Worm (Caenorhabditis elegans) whole organism, L4 larva: ENCODE data around the gene D2089.8.

Experiments
- F44E2.7 ChIP-seq: fragments of 200-800 bp; sonication (Bioruptor generic); IDR thresholded peaks from 2 replicates; pipeline ENCODE4 v2.1.2; 2022; ENCODE audit warnings: missing genetic modification characterization, missing compliant biosample characterization
- R02D3.7 ChIP-seq: fragments of 150-350 bp; sonication (generic microtip); optimal IDR thresholded peaks from 3 replicates; lab custom pipeline; 2014; ENCODE audit warnings: missing biosample characterization, missing genetic modification characterization
- dpl-1 ChIP-seq: fragments of 150-350 bp; optimal IDR thresholded peaks from 2 replicates; lab custom pipeline; 2014; ENCODE audit warnings: missing biosample characterization, missing genetic modification reagents, missing genetic modification characterization
- hlh-11 ChIP-seq: fragments of 200-800 bp; sonication (Bioruptor generic); optimal IDR thresholded peaks from 2 replicates; lab custom pipeline; 2018; ENCODE audit warnings: mild to moderate bottlenecking, missing genetic modification characterization, missing compliant biosample characterization
- lin-13 ChIP-seq: fragments of 150-350 bp; optimal IDR thresholded peaks from 2 replicates; lab custom pipeline; 2014; ENCODE audit warnings: missing biosample characterization, missing genetic modification reagents, missing genetic modification characterization
- lin-39 ChIP-seq: fragments of 150-350 bp; optimal IDR thresholded peaks from 2 replicates; lab custom pipeline; 2014; ENCODE audit warnings: missing biosample characterization, missing genetic modification reagents, missing genetic modification characterization
- lsy-2 ChIP-seq, 2 experiments: fragments of 150-350 bp in 1 of 2; sonication (generic microtip) in 1 of 2; optimal IDR thresholded peaks; 2 replicates each; lab custom pipeline; 2014 to 2017; ENCODE audit warnings: missing biosample characterization in 2 of 2, missing genetic modification characterization in 2 of 2
- nhr-102 ChIP-seq: sonication (generic microtip); optimal IDR thresholded peaks from 2 replicates; lab custom pipeline; 2016; ENCODE audit warnings: mild to moderate bottlenecking, missing genetic modification characterization, moderate library complexity, missing compliant biosample characterization
- nhr-237 ChIP-seq: sonication (generic microtip); optimal IDR thresholded peaks from 2 replicates; lab custom pipeline; 2017; ENCODE audit warnings: missing biosample characterization, missing genetic modification characterization
- pha-4 ChIP-seq, 2 experiments: fragments of 150-350 bp in 1 of 2; fragments of 200-800 bp in 1 of 2; sonication (Bioruptor generic) in 1 of 2; IDR thresholded peaks in 1 of 2; optimal IDR thresholded peaks in 1 of 2; 2 replicates each; pipeline versions ENCODE4 v1.3.6 to Lab custom; 2014 to 2022; ENCODE audit warnings: missing genetic modification characterization in 2 of 2, missing genetic modification reagents in 2 of 2, missing biosample characterization in 1 of 2, missing compliant biosample characterization in 1 of 2
- tag-97 ChIP-seq: fragments of 200-800 bp; sonication (Bioruptor generic); IDR thresholded peaks from 2 replicates; pipeline ENCODE4 v1.3.6; 2022; ENCODE audit warnings: missing genetic modification characterization, missing compliant biosample characterization
- vab-7 ChIP-seq: fragments of 200-800 bp; sonication (Bioruptor generic); IDR thresholded peaks from 2 replicates; pipeline ENCODE4 v1.3.6; 2022; ENCODE audit warnings: missing genetic modification reagents, missing genetic modification characterization, missing compliant biosample characterization
- ztf-11 ChIP-seq: fragments of 150-350 bp; optimal IDR thresholded peaks from 2 replicates; lab custom pipeline; 2014; ENCODE audit warnings: missing biosample characterization, missing genetic modification characterization
- ztf-7 ChIP-seq: fragments of 150-350 bp; optimal IDR thresholded peaks from 2 replicates; lab custom pipeline; 2014; ENCODE audit warnings: missing biosample characterization, missing genetic modification characterization

- TF ChIP-seq lsy-2 (tag; optimal IDR thresholded peaks at IDR 0.05; lab: Kevin White, UChicago) (no peak), ztf-7 (tag; lab: Kevin White, UChicago) (no peak), R02D3.7 (tag; lab: Kevin White, UChicago) (no peak), nhr-237 (tag; lab: Kevin White, UChicago) (no peak), F44E2.7 (no peak), dpl-1 (GFP tag; lab: Kevin White, UChicago) (no peak), nhr-102 (tag; lab: Kevin White, UChicago) (no peak), tag-97 (GFP tag; lab: Robert Waterston, UW) (no peak), lin-13 (no peak), lin-39 (tag; lab: Kevin White, UChicago) (no peak), pha-4 (GFP tag; IDR thresholded peaks at IDR 0.05; lab: Robert Waterston, UW) (no peak), pha-4 (tag; optimal IDR thresholded peaks at IDR 0.05; lab: Kevin White, UChicago) (no peak), vab-7 (GFP tag; lab: Robert Waterston, UW) (no peak), hlh-11 (tag; lab: Kevin White, UChicago) (no peak), ztf-11 (no peak)
Observed at ce11 chrII:10704575-10705170, 42.1 kb upstream of the D2089.8 start, which contains the start of gene col-39.
